Fruit fly (Drosophila melanogaster): Measurements from ENCODE around the gene nkd.
A peak's percentile ranks its signal among the peaks of the same experiment; 100 is the strongest.

Gene nkd

DNA sequence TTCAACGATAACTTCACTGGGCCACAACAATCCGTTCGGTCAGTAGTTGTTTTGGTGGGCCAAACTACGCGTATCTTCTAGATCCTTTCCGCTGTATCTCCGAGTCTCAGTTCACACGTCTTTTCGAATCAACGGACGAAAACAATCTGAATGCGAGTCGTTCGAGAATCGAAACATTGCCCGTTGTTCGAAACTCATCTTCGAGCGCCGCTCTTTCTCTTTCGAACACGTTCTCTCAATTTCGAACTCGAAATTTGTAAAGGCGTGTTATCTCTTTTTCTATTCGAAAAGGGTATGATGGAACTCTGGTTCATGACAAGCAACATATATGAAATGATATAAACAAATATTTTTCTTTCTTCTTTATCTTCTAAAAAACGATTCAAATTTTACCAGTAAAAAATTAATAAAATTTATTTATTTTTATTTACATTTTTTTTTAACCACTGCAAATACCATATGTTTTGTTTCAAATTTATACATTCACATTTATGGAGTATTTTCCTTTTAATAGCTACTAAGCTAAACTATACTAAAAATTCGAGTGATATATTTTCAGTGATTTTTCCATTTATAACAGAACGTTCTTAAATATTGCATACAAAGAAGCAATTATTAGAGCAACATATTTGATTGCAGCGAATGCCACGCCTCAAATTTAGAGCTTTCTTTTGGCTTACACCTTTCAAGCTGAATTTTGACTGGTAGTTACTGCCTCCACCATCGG is at the start of gene nkd (continued):
- TF ChIP-seq CG12219 (GFP tag; optimal IDR thresholded peaks at IDR 0.05): peak; percentile 74
- peak; percentile 93 for TF ChIP-seq E2f1 (GFP tag; IDR thresholded peaks at IDR 0.05)
- peak; percentile 4 for TF ChIP-seq CG31388 (GFP tag; optimal IDR thresholded peaks at IDR 0.05)
- TF ChIP-seq zf30C (GFP tag; optimal IDR thresholded peaks at IDR 0.05): peak; percentile 13
- peak; percentile 92 for TF ChIP-seq ranshi (GFP tag; IDR thresholded peaks at IDR 0.05)
- TF ChIP-seq CG4617 (GFP tag; optimal IDR thresholded peaks at IDR 0.05; ENCODE audit: borderline replicate concordance): peak; percentile 53
- TF ChIP-seq eyg (GFP tag; optimal IDR thresholded peaks at IDR 0.05): peak; percentile 18
- TF ChIP-seq bbx (GFP tag; IDR thresholded peaks at IDR 0.05; ENCODE audit: partially characterized antibody): peak; percentile 81
- TF ChIP-seq chn (GFP tag; optimal IDR thresholded peaks at IDR 0.05): peak; percentile 81
- peak; percentile 63; the same call in 1 of the 2 replicates for TF ChIP-seq toy (GFP tag; IDR thresholded peaks at IDR 0.05)
- no peak for TF ChIP-seq Neu2 (GFP tag; optimal IDR thresholded peaks at IDR 0.05; ENCODE audit: borderline replicate concordance)
- TF ChIP-seq CG31365 (tag; optimal IDR thresholded peaks at IDR 0.05): peak; percentile 40
- peak; percentile 86 for TF ChIP-seq CrebB (tag; optimal IDR thresholded peaks at IDR 0.05)
- peak; percentile 82 for TF ChIP-seq ind (GFP tag; optimal IDR thresholded peaks at IDR 0.05)
- TF ChIP-seq CG11723 (GFP tag; optimal IDR thresholded peaks at IDR 0.05): peak; percentile 60
- peak; percentile 97 for TF ChIP-seq CG12391 (tag; optimal IDR thresholded peaks at IDR 0.05)
- TF ChIP-seq cas (GFP tag; IDR thresholded peaks at IDR 0.05): peak; percentile 82
- no peak for TF ChIP-seq CG14860 (GFP tag; IDR thresholded peaks at IDR 0.05; ENCODE audit: partially characterized antibody)
- peak; percentile 69 for TF ChIP-seq Mad (GFP tag; optimal IDR thresholded peaks at IDR 0.05)
- TF ChIP-seq CG14050 (GFP tag; IDR thresholded peaks at IDR 0.05): peak; percentile 89
- TF ChIP-seq CG17359 (tag; optimal IDR thresholded peaks at IDR 0.05): peak; percentile 94
- peak; percentile 91 for TF ChIP-seq CG12299 (tag; optimal IDR thresholded peaks at IDR 0.05)
- peak; percentile 61 for TF ChIP-seq CG11398 (GFP tag; optimal IDR thresholded peaks at IDR 0.05)
- TF ChIP-seq CG30020 (tag; optimal IDR thresholded peaks at IDR 0.05): peak; percentile 63
- TF ChIP-seq Doc2 (GFP tag; IDR thresholded peaks at IDR 0.05): no peak
- TF ChIP-seq CG32532 (GFP tag; IDR thresholded peaks at IDR 0.05): peak; percentile 96
- TF ChIP-seq Rfx (GFP tag; IDR thresholded peaks at IDR 0.05): peak; percentile 93
- TF ChIP-seq wek (GFP tag; optimal IDR thresholded peaks at IDR 0.05): peak; percentile 50
- peak; percentile 29 for TF ChIP-seq pnt (GFP tag; optimal IDR thresholded peaks at IDR 0.05)
- TF ChIP-seq Vsx1 (GFP tag; optimal IDR thresholded peaks at IDR 0.05): peak; percentile 36
- no peak for TF ChIP-seq CG14965 (GFP tag; optimal IDR thresholded peaks at IDR 0.05; ENCODE audit: borderline replicate concordance)
- TF ChIP-seq CG6689 (GFP tag; IDR thresholded peaks at IDR 0.05): peak; percentile 91
- peak; percentile 51; the same call in 2 of the 3 replicates for TF ChIP-seq CG6175 (GFP tag; IDR thresholded peaks at IDR 0.05)
- peak; percentile 18 for TF ChIP-seq CG15011 (GFP tag; optimal IDR thresholded peaks at IDR 0.05)
- peak; percentile 28 for TF ChIP-seq CG1647 (GFP tag; optimal IDR thresholded peaks at IDR 0.05)
- peak; percentile 48 for TF ChIP-seq tup (GFP tag; optimal IDR thresholded peaks at IDR 0.05)
- TF ChIP-seq Nf-YA (GFP tag; IDR thresholded peaks at IDR 0.05): peak; percentile 84
- TF ChIP-seq mam (GFP tag; optimal IDR thresholded peaks at IDR 0.05): peak; percentile 78
- TF ChIP-seq CG11696 (GFP tag; IDR thresholded peaks at IDR 0.05): peak; percentile 84
- peak; percentile 46 for TF ChIP-seq CG5245 (GFP tag; optimal IDR thresholded peaks at IDR 0.05)
- TF ChIP-seq NfI (GFP tag; optimal IDR thresholded peaks at IDR 0.05): peak; percentile 86
- TF ChIP-seq CG15073 (GFP tag; optimal IDR thresholded peaks at IDR 0.05): peak; percentile 36
- TF ChIP-seq B-H1 (GFP tag; IDR thresholded peaks at IDR 0.05): peak; percentile 90
- TF ChIP-seq Aef1 (GFP tag; IDR thresholded peaks at IDR 0.05): peak; percentile 80
- TF ChIP-seq CG4282 (GFP tag; optimal IDR thresholded peaks at IDR 0.05): peak; percentile 50
- TF ChIP-seq CG9817 (tag; optimal IDR thresholded peaks at IDR 0.05): peak; percentile 70
- peak; percentile 93 for TF ChIP-seq CG9932 (GFP tag; IDR thresholded peaks at IDR 0.05)
- TF ChIP-seq unc-4 (GFP tag; IDR thresholded peaks at IDR 0.05; ENCODE audit: partially characterized antibody): no peak
- peak; percentile 59; the same call in 1 of the 3 replicates for TF ChIP-seq CG3726 (GFP tag; IDR thresholded peaks at IDR 0.05)
